Fruit fly (Drosophila melanogaster): Measurements from ENCODE around the gene glec.

The glec gene

dm6 chr3R:21870158-21870971, 14.3 kb upstream of the glec start, which contains the start of gene CG31431 (continued):
- TF ChIP-seq MBD-R2 (GFP tag; IDR thresholded peaks at IDR 0.05) = peak; percentile 98
- peak; percentile 98 for TF ChIP-seq CG6813 (GFP tag; optimal IDR thresholded peaks at IDR 0.05)
- TF ChIP-seq sob (GFP tag; IDR thresholded peaks at IDR 0.05) = peak; percentile 99
- TF ChIP-seq CG17568 (GFP tag; optimal IDR thresholded peaks at IDR 0.05) = peak; percentile 92
- peak; percentile 94 for TF ChIP-seq chn (GFP tag; optimal IDR thresholded peaks at IDR 0.05)
- TF ChIP-seq CG6765 (GFP tag; optimal IDR thresholded peaks at IDR 0.05) = peak; percentile 92
- peak; percentile 96 for TF ChIP-seq sisA (GFP tag; IDR thresholded peaks at IDR 0.05)
- TF ChIP-seq Drgx (GFP tag; IDR thresholded peaks at IDR 0.05) = peak; percentile 94
- TF ChIP-seq kni (GFP tag; optimal IDR thresholded peaks at IDR 0.05) = peak; percentile 89
- peak; percentile 93 for TF ChIP-seq MTF-1 (GFP tag; optimal IDR thresholded peaks at IDR 0.05; ENCODE audit: borderline replicate concordance)
- TF ChIP-seq CG3407 (GFP tag; optimal IDR thresholded peaks at IDR 0.05) = peak; percentile 90
- TF ChIP-seq toy (GFP tag; IDR thresholded peaks at IDR 0.05) = peak; percentile 96
- TF ChIP-seq CG12299 (tag; optimal IDR thresholded peaks at IDR 0.05) = peak; percentile 96
- no peak for TF ChIP-seq vnd (GFP tag; IDR thresholded peaks at IDR 0.05; ENCODE audit: partially characterized antibody)
- peak; percentile 96 for TF ChIP-seq CG15696 (tag; optimal IDR thresholded peaks at IDR 0.05)
- TF ChIP-seq kay (GFP tag; optimal IDR thresholded peaks at IDR 0.05) = peak; percentile 95
- TF ChIP-seq Bdp1 (GFP tag; optimal IDR thresholded peaks at IDR 0.05) = peak; percentile 88
- TF ChIP-seq Abd-B (GFP tag; optimal IDR thresholded peaks at IDR 0.05) = peak; percentile 93
- peak; percentile 71 for TF ChIP-seq CG10321 (GFP tag; IDR thresholded peaks at IDR 0.05)
- peak; percentile 95 for TF ChIP-seq B-H1 (GFP tag; IDR thresholded peaks at IDR 0.05)
- TF ChIP-seq CG4424 (GFP tag; optimal IDR thresholded peaks at IDR 0.05) = peak; percentile 96
- TF ChIP-seq bigmax (GFP tag; optimal IDR thresholded peaks at IDR 0.05) = peak; percentile 55
- peak; percentile 83 for TF ChIP-seq ftz-f1 (GFP tag; optimal IDR thresholded peaks at IDR 0.05)
- peak; percentile 98 for TF ChIP-seq CG17829 (tag; optimal IDR thresholded peaks at IDR 0.05)
- TF ChIP-seq Sry-δ (GFP tag; optimal IDR thresholded peaks at IDR 0.05) = peak; percentile 78
- peak; percentile 97 for TF ChIP-seq crc (GFP tag; optimal IDR thresholded peaks at IDR 0.05)
- peak; percentile 96 for TF ChIP-seq ase (GFP tag; IDR thresholded peaks at IDR 0.05)
- peak; percentile 93 for TF ChIP-seq cato (GFP tag; optimal IDR thresholded peaks at IDR 0.05; ENCODE audit: borderline replicate concordance)
- peak; percentile 57 for TF ChIP-seq Sry-β (GFP tag; optimal IDR thresholded peaks at IDR 0.05)
- TF ChIP-seq tll (GFP tag; optimal IDR thresholded peaks at IDR 0.05) = peak in 1 of 2 experiments; percentile 72
- TF ChIP-seq CG5245 (GFP tag; optimal IDR thresholded peaks at IDR 0.05) = peak; percentile 96
- TF ChIP-seq CG14050 (GFP tag; IDR thresholded peaks at IDR 0.05) = peak; percentile 96
- peak; percentile 95 for TF ChIP-seq CG4328 (GFP tag; optimal IDR thresholded peaks at IDR 0.05)
- TF ChIP-seq wek (GFP tag; optimal IDR thresholded peaks at IDR 0.05) = peak; percentile 87
- peak; percentile 93 for TF ChIP-seq CG17612 (GFP tag; IDR thresholded peaks at IDR 0.05)
- TF ChIP-seq CG34224 (GFP tag; IDR thresholded peaks at IDR 0.05; ENCODE audit: partially characterized antibody) = no peak
- TF ChIP-seq ems (GFP tag; optimal IDR thresholded peaks at IDR 0.05) = peak; percentile 97
- peak; percentile 97 for TF ChIP-seq Dek (tag; optimal IDR thresholded peaks at IDR 0.05)
- peak; percentile 97 for TF ChIP-seq HLH3B (GFP tag; IDR thresholded peaks at IDR 0.05)
- TF ChIP-seq Hand (GFP tag; optimal IDR thresholded peaks at IDR 0.05) = peak; percentile 96
- peak; percentile 93 for TF ChIP-seq CG8290 (GFP tag; optimal IDR thresholded peaks at IDR 0.05)
- TF ChIP-seq CG8290 (tag; optimal IDR thresholded peaks at IDR 0.05) = peak; percentile 71 to 99
- TF ChIP-seq CG10366 (GFP tag; IDR thresholded peaks at IDR 0.05) = peak; percentile 97
- peak; percentile 97 for TF ChIP-seq Xrp1 (GFP tag; IDR thresholded peaks at IDR 0.05)
- TF ChIP-seq Sox100B (GFP tag; optimal IDR thresholded peaks at IDR 0.05) = peak; percentile 93
- peak; percentile 98 for TF ChIP-seq CG4820 (GFP tag; optimal IDR thresholded peaks at IDR 0.05)
- peak; percentile 98 for TF ChIP-seq Fer1 (GFP tag; optimal IDR thresholded peaks at IDR 0.05)
- TF ChIP-seq BEAF-32 (GFP tag; optimal IDR thresholded peaks at IDR 0.05) = peak; percentile 16
- TF ChIP-seq sd (tag; optimal IDR thresholded peaks at IDR 0.05) = peak; percentile 93
